Worm (Caenorhabditis elegans): ENCODE results near the gene clec-150.

The clec-150 gene

ce11 chrIII:1002510-1002909 is at the start of gene clec-150:
clec-150 (plus strand) TSS chrIII:1002707.
- TF ChIP-seq lin-1 (GFP tag; IDR thresholded peaks at IDR 0.05) (peak; percentile 74), nhr-10 (tag; optimal IDR thresholded peaks at IDR 0.05) (no peak), lsy-2 (tag; optimal IDR thresholded peaks at IDR 0.05) (no peak), tag-97 (GFP tag; IDR thresholded peaks at IDR 0.05) (no peak), ceh-62 (tag; optimal IDR thresholded peaks at IDR 0.05) (no peak), hmg-1.1 (GFP tag; IDR thresholded peaks at IDR 0.05) (no peak), daf-8 (GFP tag; IDR thresholded peaks at IDR 0.05) (no peak), rbr-2 (tag; optimal IDR thresholded peaks at IDR 0.05) (no peak), madf-5 (GFP tag; IDR thresholded peaks at IDR 0.05) (no peak), ceh-28 (tag; optimal IDR thresholded peaks at IDR 0.05) (no peak), zfp-2 (tag; optimal IDR thresholded peaks at IDR 0.05) (no peak), lin-29 (GFP tag; IDR thresholded peaks at IDR 0.05) (no peak), nhr-76 (tag; optimal IDR thresholded peaks at IDR 0.05) (no peak), F44E2.7 (GFP tag; IDR thresholded peaks at IDR 0.05) (no peak), R02D3.7 (tag; optimal IDR thresholded peaks at IDR 0.05) (no peak), aha-1 (tag) (no peak), dmd-9 (GFP tag; IDR thresholded peaks at IDR 0.05) (no peak), ZK337.2 (GFP tag; IDR thresholded peaks at IDR 0.05) (no peak), duxl-1 (tag; optimal IDR thresholded peaks at IDR 0.05; ENCODE audit: poor library complexity) (no peak), F10B5.3 (tag; optimal IDR thresholded peaks at IDR 0.05) (no peak), madf-9 (GFP tag; conservative IDR thresholded peaks at IDR 0.05) (no peak), nhr-28 (tag; optimal IDR thresholded peaks at IDR 0.05) (peak; percentile 78), nhr-77 (tag; optimal IDR thresholded peaks at IDR 0.05) (peak; percentile 63), Y48G9A.11 (GFP tag; IDR thresholded peaks at IDR 0.05) (no peak), nhr-48 (tag; optimal IDR thresholded peaks at IDR 0.05) (peak; percentile 71), egl-43 (GFP tag; IDR thresholded peaks at IDR 0.05) (no peak), lim-7 (GFP tag; IDR thresholded peaks at IDR 0.05) (no peak), pqm-1 (tag; optimal IDR thresholded peaks at IDR 0.05) (peak; percentile 92), Y5F2A.4 (GFP tag; optimal IDR thresholded peaks at IDR 0.05) (no peak), mep-1 (tag; optimal IDR thresholded peaks at IDR 0.05) (no peak), dmd-6 (GFP tag; IDR thresholded peaks at IDR 0.05) (peak; percentile 91), unc-130 (GFP tag; optimal IDR thresholded peaks at IDR 0.05) (no peak), lin-13 (GFP tag; optimal IDR thresholded peaks at IDR 0.05) (no peak), daf-19 (GFP tag; conservative IDR thresholded peaks at IDR 0.05) (no peak), zip-2 (tag; optimal IDR thresholded peaks at IDR 0.05) (no peak), nhr-102 (tag; optimal IDR thresholded peaks at IDR 0.05) (peak; percentile 36), skn-1 (tag; optimal IDR thresholded peaks at IDR 0.05) (no peak), pha-4 (GFP tag; IDR thresholded peaks at IDR 0.05) (0 out of 2 replicates have a peak, but pooled peaks have one; percentile 24), pha-4 (tag; optimal IDR thresholded peaks at IDR 0.05) (no peak), set-16 (GFP tag; IDR thresholded peaks at IDR 0.05) (no peak), ceh-82 (tag; optimal IDR thresholded peaks at IDR 0.05) (no peak), T26A8.4 (GFP tag; IDR thresholded peaks at IDR 0.05) (no peak), unc-39 (tag; optimal IDR thresholded peaks at IDR 0.05) (no peak), vab-7 (GFP tag; IDR thresholded peaks at IDR 0.05) (no peak), lin-39 (tag; optimal IDR thresholded peaks at IDR 0.05) (no peak), ctbp-1 (GFP tag; IDR thresholded peaks at IDR 0.05) (no peak), ceh-44 (GFP tag; IDR thresholded peaks at IDR 0.05) (no peak), nhr-6 (tag; optimal IDR thresholded peaks at IDR 0.05) (no peak), gei-8 (GFP tag; optimal IDR thresholded peaks at IDR 0.05) (no peak), mxl-2 (GFP tag; conservative IDR thresholded peaks at IDR 0.05) (no peak), nhr-41 (GFP tag; IDR thresholded peaks at IDR 0.05) (peak; percentile 59; the same call in 1 of the 2 replicates), ceh-32 (tag; optimal IDR thresholded peaks at IDR 0.05; ENCODE audit: poor library complexity) (no peak), dpl-1 (GFP tag; optimal IDR thresholded peaks at IDR 0.05) (no peak), nhr-111 (GFP tag; optimal IDR thresholded peaks at IDR 0.05) (no peak)
